Worm (Caenorhabditis elegans): ENCODE results near the gene his-6.

his-6 gene

DNA sequence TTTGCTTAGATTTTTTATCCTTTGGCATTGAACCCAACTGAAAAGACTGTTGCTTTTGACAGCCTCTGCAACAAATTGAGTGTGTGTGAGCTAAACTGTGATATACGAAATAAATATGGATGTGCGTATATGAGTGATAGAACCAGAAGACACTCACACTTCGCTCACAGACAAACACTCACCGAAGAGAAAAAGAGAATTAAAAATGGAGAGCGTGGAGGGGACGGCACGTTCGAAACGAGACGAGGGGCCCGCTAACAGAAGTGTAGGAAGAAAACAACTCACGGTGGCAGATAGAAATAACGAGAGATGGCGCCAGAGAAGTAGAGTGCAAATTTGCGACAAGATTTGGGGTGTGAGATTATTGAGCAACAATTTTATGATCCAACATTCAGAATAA, 16.5 kb downstream of the his-6 start:
- TF ChIP-seq unc-62 (GFP tag; optimal IDR thresholded peaks at IDR 0.05), result no peak
- TF ChIP-seq sma-9 (GFP tag; optimal IDR thresholded peaks at IDR 0.05), result peak; percentile 29
- TF ChIP-seq sma-9 (tag; optimal IDR thresholded peaks at IDR 0.05), result no peak
- TF ChIP-seq skn-1 (tag; optimal IDR thresholded peaks at IDR 0.05), result no peak
- TF ChIP-seq nhr-23 (tag; optimal IDR thresholded peaks at IDR 0.05), result no peak
- peak in 1 of 2 experiments; percentile 38 for TF ChIP-seq mdl-1 (tag; optimal IDR thresholded peaks at IDR 0.05)
- TF ChIP-seq F13H6.1 (tag; optimal IDR thresholded peaks at IDR 0.05), result no peak
- no peak for TF ChIP-seq ztf-1 (GFP tag; conservative IDR thresholded peaks at IDR 0.05)
- TF ChIP-seq fos-1 (tag; optimal IDR thresholded peaks at IDR 0.05), result peak; percentile 19
- peak; percentile 53 for TF ChIP-seq C34F6.9 (tag; optimal IDR thresholded peaks at IDR 0.05)
- no peak for TF ChIP-seq ceh-16 (tag; optimal IDR thresholded peaks at IDR 0.05)
- no peak for TF ChIP-seq ceh-82 (tag; optimal IDR thresholded peaks at IDR 0.05)
- TF ChIP-seq nhr-129 (tag; optimal IDR thresholded peaks at IDR 0.05), result peak; percentile 70
- TF ChIP-seq blmp-1 (tag; optimal IDR thresholded peaks at IDR 0.05; ENCODE audit: insufficient read depth), result no peak
- TF ChIP-seq nhr-11 (tag; optimal IDR thresholded peaks at IDR 0.05), result no peak
- TF ChIP-seq egl-27 (tag; optimal IDR thresholded peaks at IDR 0.05), result no peak
- TF ChIP-seq crh-2 (tag; optimal IDR thresholded peaks at IDR 0.05), result peak; percentile 20
- no peak for TF ChIP-seq nhr-6 (tag; optimal IDR thresholded peaks at IDR 0.05)
- TF ChIP-seq mab-5 (tag; optimal IDR thresholded peaks at IDR 0.05), result no peak
- no peak for TF ChIP-seq lin-13 (GFP tag; optimal IDR thresholded peaks at IDR 0.05)
- no peak for TF ChIP-seq dmd-4 (tag; optimal IDR thresholded peaks at IDR 0.05)
- TF ChIP-seq unc-55 (GFP tag; optimal IDR thresholded peaks at IDR 0.05), result peak; percentile 63

- no peak for TF ChIP-seq elt-1 (tag; optimal IDR thresholded peaks at IDR 0.05)
- TF ChIP-seq mbf-1 (tag; optimal IDR thresholded peaks at IDR 0.05), result no peak
- TF ChIP-seq lsy-2 (tag; optimal IDR thresholded peaks at IDR 0.05), result no peak
- no peak for TF ChIP-seq ceh-82 (tag; optimal IDR thresholded peaks at IDR 0.05)
- TF ChIP-seq crh-2 (tag; optimal IDR thresholded peaks at IDR 0.05), result no peak
- no peak for TF ChIP-seq nhr-25 (tag; optimal IDR thresholded peaks at IDR 0.05)
- TF ChIP-seq C34F6.9 (tag; optimal IDR thresholded peaks at IDR 0.05), result no peak
- TF ChIP-seq unc-39 (tag; optimal IDR thresholded peaks at IDR 0.05), result no peak
- TF ChIP-seq lin-11 (tag; optimal IDR thresholded peaks at IDR 0.05), result no peak
- no peak for TF ChIP-seq nhr-12 (tag; optimal IDR thresholded peaks at IDR 0.05)
- TF ChIP-seq lin-13 (GFP tag; optimal IDR thresholded peaks at IDR 0.05), result no peak
- TF ChIP-seq nhr-23 (tag; optimal IDR thresholded peaks at IDR 0.05), result no peak
- TF ChIP-seq ztf-11 (tag; optimal IDR thresholded peaks at IDR 0.05), result no peak
Measured at ce11 chrV:8517711-8518110, 17.1 kb downstream of the his-6 start.

ce11 chrV:8516426-8516825, 18.4 kb downstream of the his-6 start:
- no peak for TF ChIP-seq lsy-2 (tag; optimal IDR thresholded peaks at IDR 0.05)
- TF ChIP-seq nhr-11 (tag; optimal IDR thresholded peaks at IDR 0.05), result no peak
- TF ChIP-seq unc-39 (tag; optimal IDR thresholded peaks at IDR 0.05), result no peak
- TF ChIP-seq nhr-23 (tag; optimal IDR thresholded peaks at IDR 0.05), result no peak
- TF ChIP-seq ama-1 (optimal IDR thresholded peaks at IDR 0.05), result no peak
- no peak for TF ChIP-seq mab-5 (tag; optimal IDR thresholded peaks at IDR 0.05)
- TF ChIP-seq R02D3.7 (tag; optimal IDR thresholded peaks at IDR 0.05), result no peak
- TF ChIP-seq sma-9 (GFP tag; optimal IDR thresholded peaks at IDR 0.05), result no peak
- TF ChIP-seq sma-9 (tag; optimal IDR thresholded peaks at IDR 0.05), result no peak
- no peak for TF ChIP-seq peb-1 (tag; optimal IDR thresholded peaks at IDR 0.05)
- no peak for TF ChIP-seq sma-3 (GFP tag; optimal IDR thresholded peaks at IDR 0.05)
- TF ChIP-seq elt-3 (tag; optimal IDR thresholded peaks at IDR 0.05), result no peak
- no peak for TF ChIP-seq ceh-16 (tag; optimal IDR thresholded peaks at IDR 0.05)
- no peak for TF ChIP-seq gmeb-1 (tag; optimal IDR thresholded peaks at IDR 0.05)
- no peak for TF ChIP-seq ceh-82 (tag; optimal IDR thresholded peaks at IDR 0.05)
- no peak for TF ChIP-seq nhr-237 (tag; optimal IDR thresholded peaks at IDR 0.05)

ce11 chrV:8513361-8513760, 21.4 kb downstream of the his-6 start, which contains the start of gene F45F2.9:
Gene F45F2.9, minus strand, starts transcription at chrV:8513461.
- TF ChIP-seq blmp-1 (tag; optimal IDR thresholded peaks at IDR 0.05; ENCODE audit: insufficient read depth) (no peak), lin-39 (tag; optimal IDR thresholded peaks at IDR 0.05) (no peak), nhr-21 (tag; optimal IDR thresholded peaks at IDR 0.05) (no peak), snpc-4 (tag; optimal IDR thresholded peaks at IDR 0.05) (no peak)
